Worm (Caenorhabditis elegans) whole organism, mixed stage, embryonic: ENCODE measurements around the gene srv-8.
A peak's percentile ranks its signal among the peaks of the same experiment; 100 is the strongest.

Experiments used
- bed-3 ChIP-seq: fragments of 200-800 bp; sonication (Bioruptor generic); optimal IDR thresholded peaks from 3 replicates; lab custom pipeline; 2018; ENCODE audit warnings: mild to moderate bottlenecking, missing genetic modification characterization, moderate library complexity, missing compliant biosample characterization
- blmp-1 ChIP-seq: fragments of 150-350 bp; optimal IDR thresholded peaks from 2 replicates; lab custom pipeline; 2014; ENCODE audit warnings: missing biosample characterization, missing genetic modification characterization
- ceh-43 ChIP-seq: fragments of 200-800 bp; sonication (Bioruptor generic); optimal IDR thresholded peaks from 2 replicates; lab custom pipeline; 2018; ENCODE audit warnings: mild to moderate bottlenecking, missing genetic modification characterization, moderate library complexity, missing compliant biosample characterization
- ceh-83 ChIP-seq: fragments of 200-800 bp; sonication (Bioruptor generic); optimal IDR thresholded peaks from 2 replicates; lab custom pipeline; 2018; ENCODE audit warnings: mild to moderate bottlenecking, missing genetic modification characterization, missing compliant biosample characterization
- drap-1 ChIP-seq: fragments of 200-800 bp; sonication (Bioruptor generic); optimal IDR thresholded peaks from 3 replicates; lab custom pipeline; 2018; ENCODE audit warnings: mild to moderate bottlenecking, missing genetic modification characterization, missing compliant biosample characterization
- elt-1 ChIP-seq: sonication (generic microtip); optimal IDR thresholded peaks from 2 replicates; lab custom pipeline; 2017; ENCODE audit warnings: missing genetic modification characterization, mild to moderate bottlenecking, missing compliant biosample characterization, antibody characterized with exemption, moderate library complexity, borderline replicate concordance; ENCODE audit not compliant: insufficient read depth
- elt-3 ChIP-seq: fragments of 150-350 bp; optimal IDR thresholded peaks from 2 replicates; lab custom pipeline; 2014; ENCODE audit warnings: missing biosample characterization, missing genetic modification characterization
- flh-1 ChIP-seq: fragments of 200-800 bp; sonication (Bioruptor generic); optimal IDR thresholded peaks from 2 replicates; lab custom pipeline; 2018; ENCODE audit warnings: mild to moderate bottlenecking, missing genetic modification characterization, moderate library complexity, missing compliant biosample characterization
- ham-2 ChIP-seq: fragments of 200-800 bp; sonication (Bioruptor generic); optimal IDR thresholded peaks from 2 replicates; lab custom pipeline; 2018; ENCODE audit warnings: mild to moderate bottlenecking, missing genetic modification characterization, missing compliant biosample characterization
- hlh-1 ChIP-seq: fragments of 150-350 bp; optimal IDR thresholded peaks from 2 replicates; lab custom pipeline; 2014; ENCODE audit warnings: missing biosample characterization, missing genetic modification reagents, missing genetic modification characterization
- lin-13 ChIP-seq: fragments of 150-350 bp; optimal IDR thresholded peaks from 2 replicates; lab custom pipeline; 2014; ENCODE audit warnings: missing biosample characterization, missing genetic modification characterization
- lin-32 ChIP-seq: fragments of 200-800 bp; sonication (Bioruptor generic); optimal IDR thresholded peaks from 2 replicates; lab custom pipeline; 2018; ENCODE audit warnings: mild to moderate bottlenecking, missing genetic modification characterization, missing compliant biosample characterization
- lsy-2 ChIP-seq: fragments of 150-350 bp; optimal IDR thresholded peaks from 2 replicates; lab custom pipeline; 2014; ENCODE audit warnings: missing biosample characterization, missing genetic modification characterization
- mab-5 ChIP-seq: fragments of 150-350 bp; optimal IDR thresholded peaks from 2 replicates; lab custom pipeline; 2014; ENCODE audit warnings: missing biosample characterization, missing genetic modification characterization
- mep-1 ChIP-seq: fragments of 150-350 bp; optimal IDR thresholded peaks from 2 replicates; lab custom pipeline; 2017; ENCODE audit warnings: missing biosample characterization, missing genetic modification reagents, missing genetic modification characterization, inconsistent platforms
- nhr-2 ChIP-seq: fragments of 150-350 bp; optimal IDR thresholded peaks from 2 replicates; lab custom pipeline; 2014; ENCODE audit warnings: missing biosample characterization, missing genetic modification characterization
- nhr-237 ChIP-seq: fragments of 150-350 bp; optimal IDR thresholded peaks from 2 replicates; lab custom pipeline; 2014; ENCODE audit warnings: missing biosample characterization, missing genetic modification characterization
- nhr-76 ChIP-seq: sonication (generic microtip); optimal IDR thresholded peaks from 2 replicates; lab custom pipeline; 2017; ENCODE audit warnings: missing biosample characterization, missing genetic modification characterization
- pha-4 ChIP-seq: fragments of 150-350 bp; optimal IDR thresholded peaks from 2 replicates; lab custom pipeline; 2018; ENCODE audit warnings: missing biosample characterization, missing genetic modification reagents, missing genetic modification characterization
- sem-2 ChIP-seq: fragments of 200-800 bp; sonication (Bioruptor generic); optimal IDR thresholded peaks from 2 replicates; lab custom pipeline; 2018; ENCODE audit warnings: mild to moderate bottlenecking, missing genetic modification characterization, missing compliant biosample characterization
- tbx-8 ChIP-seq: fragments of 200-800 bp; sonication (Bioruptor generic); optimal IDR thresholded peaks from 2 replicates; lab custom pipeline; 2018; ENCODE audit warnings: mild to moderate bottlenecking, missing genetic modification characterization, moderate library complexity, missing compliant biosample characterization
- unc-39 ChIP-seq: fragments of 150-350 bp; optimal IDR thresholded peaks from 2 replicates; lab custom pipeline; 2014; ENCODE audit warnings: missing biosample characterization, missing genetic modification characterization
- unc-62 ChIP-seq: fragments of 150-350 bp; optimal IDR thresholded peaks from 2 replicates; lab custom pipeline; 2014; ENCODE audit warnings: missing biosample characterization, missing genetic modification reagents, missing genetic modification characterization
- zip-8 ChIP-seq: fragments of 150-350 bp; optimal IDR thresholded peaks from 2 replicates; lab custom pipeline; 2014; ENCODE audit warnings: missing biosample characterization, missing genetic modification characterization

srv-8 gene

ce11 chrV:13371336-13371735, 49.2 kb downstream of the srv-8 start:
- no peak for TF ChIP-seq hlh-1 (tag; lab: Kevin White, UChicago)
- no peak for TF ChIP-seq elt-3 (tag; lab: Kevin White, UChicago)
- no peak for TF ChIP-seq elt-1
- TF ChIP-seq nhr-2 (tag; lab: Kevin White, UChicago) = peak; percentile 20
- no peak for TF ChIP-seq unc-39 (tag; lab: Kevin White, UChicago)
- TF ChIP-seq nhr-76 (tag; lab: Kevin White, UChicago) = no peak
- peak; percentile 86 for TF ChIP-seq zip-8 (tag; lab: Kevin White, UChicago)
- TF ChIP-seq unc-62 (GFP tag; lab: Kevin White, UChicago) = peak; percentile 7
- TF ChIP-seq drap-1 (GFP tag; lab: Kevin White, UChicago) = no peak
- TF ChIP-seq nhr-237 (tag; lab: Kevin White, UChicago) = no peak

DNA sequence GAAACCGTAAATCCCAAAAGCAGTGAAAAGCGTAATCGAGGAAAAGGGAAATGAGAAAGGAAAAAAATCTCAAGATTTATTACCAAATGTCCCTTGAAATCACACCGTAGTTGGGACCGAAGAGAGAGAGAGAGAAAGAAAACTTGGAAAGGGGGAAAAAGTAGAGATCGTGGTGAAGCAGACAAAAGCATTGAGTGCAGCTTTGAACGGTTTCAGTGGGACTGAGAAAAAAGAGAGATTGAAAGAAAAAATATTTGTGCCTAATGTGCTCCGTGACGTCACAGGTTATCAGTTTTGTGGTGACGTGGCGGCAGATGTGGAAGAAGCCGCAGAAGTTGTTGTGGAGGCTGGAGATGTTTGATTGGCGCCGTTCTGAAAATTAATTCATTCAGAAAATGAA, 50.3 kb downstream of the srv-8 start:
- TF ChIP-seq lsy-2 (tag; lab: Kevin White, UChicago) (no peak), nhr-2 (tag; lab: Kevin White, UChicago) (no peak), lin-32 (GFP tag; lab: Kevin White, UChicago) (no peak), mep-1 (tag; lab: Kevin White, UChicago) (no peak), elt-3 (tag; lab: Kevin White, UChicago) (no peak), ceh-43 (GFP tag; lab: Kevin White, UChicago) (no peak), flh-1 (GFP tag; lab: Kevin White, UChicago) (no peak), nhr-76 (tag; lab: Kevin White, UChicago) (no peak), ceh-83 (GFP tag; lab: Kevin White, UChicago) (no peak), blmp-1 (tag; lab: Kevin White, UChicago) (no peak), bed-3 (GFP tag; lab: Kevin White, UChicago) (no peak), pha-4 (no peak), lin-13 (no peak), hlh-1 (tag; lab: Kevin White, UChicago) (no peak), sem-2 (GFP tag; lab: Kevin White, UChicago) (no peak), drap-1 (GFP tag; lab: Kevin White, UChicago) (no peak), mab-5 (tag; lab: Kevin White, UChicago) (no peak)

ce11 chrV:13369663-13370062, 50.9 kb downstream of the srv-8 start:
- TF ChIP-seq sem-2 (GFP tag; lab: Kevin White, UChicago) (no peak), lin-13 (no peak), flh-1 (GFP tag; lab: Kevin White, UChicago) (no peak), elt-1 (no peak), mep-1 (tag; lab: Kevin White, UChicago) (no peak), ham-2 (GFP tag; lab: Kevin White, UChicago) (no peak), tbx-8 (GFP tag; lab: Kevin White, UChicago) (no peak)
